5 worm cellular contexts compared by ENCODE assay signal in the genomic region with DNA sequence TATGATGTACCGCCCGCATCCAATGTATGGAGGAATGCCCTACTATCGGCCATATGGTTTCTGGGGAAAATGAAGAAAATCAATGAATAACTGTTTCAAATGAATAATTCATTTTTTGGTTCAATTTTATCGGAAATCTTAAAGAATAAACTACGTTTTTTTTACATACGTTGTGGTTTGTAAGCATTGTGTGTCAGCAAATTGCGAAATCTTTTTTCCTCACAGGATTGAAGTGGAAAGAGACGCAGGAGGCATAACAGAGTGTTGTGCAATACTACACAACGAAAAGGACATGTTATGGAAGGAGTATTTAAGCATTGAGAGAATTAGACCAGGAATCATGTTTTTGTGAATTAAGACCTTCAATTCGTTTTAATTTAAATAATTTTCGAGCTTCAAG.
TF ChIP-seq lines count a peak whose summit lies in the region.

No protein-coding gene starts in this region.

TF ChIP-seq in whole organism, L1 larva, 84 proteins besides CTCF, POLR2A, EP300 and RAD21 (continues in another document):
- TF ChIP-seq alr-1 (tag; optimal IDR thresholded peaks at IDR 0.05; lab: Kevin White, UChicago; ENCODE audit: borderline replicate concordance): no peak
- peak; percentile 32 for TF ChIP-seq nhr-20 (tag; optimal IDR thresholded peaks at IDR 0.05; lab: Kevin White, UChicago)
- TF ChIP-seq ceh-82 (tag; optimal IDR thresholded peaks at IDR 0.05; lab: Kevin White, UChicago): peak; percentile 51 to 77 (median 55)
- peak; percentile 17 for TF ChIP-seq xbp-1 (tag; optimal IDR thresholded peaks at IDR 0.05; lab: Kevin White, UChicago)
- TF ChIP-seq nhr-12 (tag; optimal IDR thresholded peaks at IDR 0.05; lab: Kevin White, UChicago): no peak
- peak; percentile 4 for TF ChIP-seq blmp-1 (tag; optimal IDR thresholded peaks at IDR 0.05; lab: Kevin White, UChicago)
- no peak for TF ChIP-seq efl-3 (GFP tag; optimal IDR thresholded peaks at IDR 0.05; lab: Kevin White, UChicago)
- no peak for TF ChIP-seq sptf-1 (tag; optimal IDR thresholded peaks at IDR 0.05; lab: Kevin White, UChicago)
- TF ChIP-seq rnt-1 (tag; optimal IDR thresholded peaks at IDR 0.05; lab: Kevin White, UChicago): peak; percentile 51
- peak; percentile 34 for TF ChIP-seq fkh-8 (tag; optimal IDR thresholded peaks at IDR 0.05; lab: Kevin White, UChicago)
- TF ChIP-seq nhr-28 (tag; optimal IDR thresholded peaks at IDR 0.05; lab: Kevin White, UChicago): no peak
- TF ChIP-seq nhr-71 (tag; optimal IDR thresholded peaks at IDR 0.05; lab: Kevin White, UChicago): no peak
- TF ChIP-seq jun-1 (tag; optimal IDR thresholded peaks at IDR 0.05; lab: Kevin White, UChicago): peak; percentile 22
- no peak for TF ChIP-seq unc-30 (tag; optimal IDR thresholded peaks at IDR 0.05; lab: Kevin White, UChicago)
- no peak for TF ChIP-seq zag-1 (tag; optimal IDR thresholded peaks at IDR 0.05; lab: Kevin White, UChicago)
- TF ChIP-seq nhr-90 (tag; optimal IDR thresholded peaks at IDR 0.05; lab: Kevin White, UChicago; ENCODE audit: poor library complexity): no peak
- peak; percentile 68 for TF ChIP-seq zip-4 (GFP tag; optimal IDR thresholded peaks at IDR 0.05; lab: Kevin White, UChicago)
- peak; percentile 63 for TF ChIP-seq nhr-85 (tag; lab: Kevin White, UChicago)

TF ChIP-seq in whole organism, L2 larva, 48 proteins besides CTCF, POLR2A, EP300 and RAD21 (continues in another document):
- TF ChIP-seq ama-1 (optimal IDR thresholded peaks at IDR 0.05; lab: Kevin White, UChicago): no peak
- TF ChIP-seq nhr-77 (tag; optimal IDR thresholded peaks at IDR 0.05; lab: Kevin White, UChicago): no peak
- no peak for TF ChIP-seq lin-11 (tag; optimal IDR thresholded peaks at IDR 0.05; lab: Kevin White, UChicago)
- no peak for TF ChIP-seq egl-27 (tag; optimal IDR thresholded peaks at IDR 0.05; lab: Kevin White, UChicago)
- TF ChIP-seq snpc-4 (tag; optimal IDR thresholded peaks at IDR 0.05; lab: Kevin White, UChicago): peak; percentile 18
- TF ChIP-seq C34F6.9 (tag; optimal IDR thresholded peaks at IDR 0.05; lab: Kevin White, UChicago): peak; percentile 61
- TF ChIP-seq Y55F3AM.14 (GFP tag; optimal IDR thresholded peaks at IDR 0.05; lab: Kevin White, UChicago): no peak
- peak; percentile 100 for TF ChIP-seq nhr-129 (tag; optimal IDR thresholded peaks at IDR 0.05; lab: Kevin White, UChicago)
- peak in 1 of 2 experiments; percentile 23 for TF ChIP-seq lsy-2 (tag; optimal IDR thresholded peaks at IDR 0.05; lab: Kevin White, UChicago)
- no peak for TF ChIP-seq sem-4 (tag; optimal IDR thresholded peaks at IDR 0.05; lab: Kevin White, UChicago)
- TF ChIP-seq mbf-1 (tag; optimal IDR thresholded peaks at IDR 0.05; lab: Kevin White, UChicago): no peak
- TF ChIP-seq ztf-11 (tag; optimal IDR thresholded peaks at IDR 0.05; lab: Kevin White, UChicago): no peak
- no peak for TF ChIP-seq elt-1 (tag; optimal IDR thresholded peaks at IDR 0.05; lab: Kevin White, UChicago)
- no peak for TF ChIP-seq lin-13 (GFP tag; optimal IDR thresholded peaks at IDR 0.05; lab: Kevin White, UChicago)
- TF ChIP-seq R02D3.7 (tag; optimal IDR thresholded peaks at IDR 0.05; lab: Kevin White, UChicago): no peak
- TF ChIP-seq unc-62 (GFP tag; optimal IDR thresholded peaks at IDR 0.05; lab: Kevin White, UChicago): no peak
- TF ChIP-seq ztf-4 (tag; optimal IDR thresholded peaks at IDR 0.05; lab: Kevin White, UChicago): no peak
- peak; percentile 68 for TF ChIP-seq fos-1 (tag; optimal IDR thresholded peaks at IDR 0.05; lab: Kevin White, UChicago)
- TF ChIP-seq zag-1 (tag; optimal IDR thresholded peaks at IDR 0.05; lab: Kevin White, UChicago): no peak

TF ChIP-seq in whole organism, L3 larva, 47 proteins besides CTCF, POLR2A, EP300 and RAD21 (continues in another document):
- peak; percentile 1 for TF ChIP-seq fkh-10 (GFP tag; optimal IDR thresholded peaks at IDR 0.05; lab: Kevin White, UChicago)
- no peak for TF ChIP-seq ZK546.5 (tag; optimal IDR thresholded peaks at IDR 0.05; lab: Kevin White, UChicago)
- no peak for TF ChIP-seq egl-5 (tag; optimal IDR thresholded peaks at IDR 0.05; lab: Kevin White, UChicago)
- TF ChIP-seq ztf-4 (tag; optimal IDR thresholded peaks at IDR 0.05; lab: Kevin White, UChicago): no peak
- no peak for TF ChIP-seq nfya-1 (tag; optimal IDR thresholded peaks at IDR 0.05; lab: Kevin White, UChicago; ENCODE audit: insufficient read depth)
- no peak for TF ChIP-seq lsy-12 (tag; optimal IDR thresholded peaks at IDR 0.05; lab: Kevin White, UChicago)
- peak; percentile 12 for TF ChIP-seq skn-1 (tag; optimal IDR thresholded peaks at IDR 0.05; lab: Kevin White, UChicago)
- TF ChIP-seq nhr-11 (tag; optimal IDR thresholded peaks at IDR 0.05; lab: Kevin White, UChicago): no peak
- TF ChIP-seq ama-1 (optimal IDR thresholded peaks at IDR 0.05; lab: Kevin White, UChicago): no peak
- peak; percentile 58 for TF ChIP-seq pha-4 (tag; optimal IDR thresholded peaks at IDR 0.05; lab: Kevin White, UChicago)
- no peak for TF ChIP-seq ztf-11 (tag; optimal IDR thresholded peaks at IDR 0.05; lab: Kevin White, UChicago)
- TF ChIP-seq unc-39 (tag; optimal IDR thresholded peaks at IDR 0.05; lab: Kevin White, UChicago): no peak
- TF ChIP-seq ceh-9 (tag; optimal IDR thresholded peaks at IDR 0.05; lab: Kevin White, UChicago): no peak
- TF ChIP-seq hmg-11 (tag; optimal IDR thresholded peaks at IDR 0.05; lab: Kevin White, UChicago): peak; percentile 26
- TF ChIP-seq pqm-1 (tag; optimal IDR thresholded peaks at IDR 0.05; lab: Kevin White, UChicago): peak; percentile 29
- no peak for TF ChIP-seq eor-1 (tag; optimal IDR thresholded peaks at IDR 0.05; lab: Kevin White, UChicago)
- TF ChIP-seq nhr-43 (tag; optimal IDR thresholded peaks at IDR 0.05; lab: Kevin White, UChicago; ENCODE audit: poor library complexity, severe bottlenecking): no peak
- TF ChIP-seq nhr-28 (tag; optimal IDR thresholded peaks at IDR 0.05; lab: Kevin White, UChicago): no peak
- no peak for TF ChIP-seq jun-1 (tag; optimal IDR thresholded peaks at IDR 0.05; lab: Kevin White, UChicago)

TF ChIP-seq in whole organism, L4 larva, 104 proteins besides CTCF, POLR2A, EP300 and RAD21 (continues in another document):
- TF ChIP-seq vab-7 (GFP tag; IDR thresholded peaks at IDR 0.05; lab: Robert Waterston, UW) (no peak), nhr-10 (tag; optimal IDR thresholded peaks at IDR 0.05; lab: Kevin White, UChicago) (no peak), dmd-8 (GFP tag; IDR thresholded peaks at IDR 0.05; lab: Robert Waterston, UW) (no peak), nhr-6 (tag; optimal IDR thresholded peaks at IDR 0.05; lab: Kevin White, UChicago) (peak; percentile 57), hlh-30 (tag; optimal IDR thresholded peaks at IDR 0.05; lab: Kevin White, UChicago; ENCODE audit: insufficient read depth) (peak; percentile 40), egl-43 (GFP tag; IDR thresholded peaks at IDR 0.05; lab: Robert Waterston, UW) (no peak), daf-16 (GFP tag; optimal IDR thresholded peaks at IDR 0.05; lab: Kevin White, UChicago) (no peak), daf-16 (tag; optimal IDR thresholded peaks at IDR 0.05; lab: Kevin White, UChicago) (no peak), ztf-7 (tag; optimal IDR thresholded peaks at IDR 0.05; lab: Kevin White, UChicago) (peak; percentile 64), rbr-2 (tag; optimal IDR thresholded peaks at IDR 0.05; lab: Kevin White, UChicago) (no peak), Y105C5A.15 (GFP tag; IDR thresholded peaks at IDR 0.05; lab: Robert Waterston, UW) (no peak), mdt-29 (GFP tag; IDR thresholded peaks at IDR 0.05; lab: Robert Waterston, UW) (no peak), lsy-2 (tag; optimal IDR thresholded peaks at IDR 0.05; lab: Kevin White, UChicago) (no peak), sdz-12 (GFP tag; optimal IDR thresholded peaks at IDR 0.05; lab: Kevin White, UChicago) (no peak), aha-1 (tag; lab: Kevin White, UChicago) (peak; percentile 70), nhr-25 (tag; optimal IDR thresholded peaks at IDR 0.05; lab: Kevin White, UChicago; ENCODE audit: borderline replicate concordance, insufficient read depth) (no peak), hlh-11 (tag; optimal IDR thresholded peaks at IDR 0.05; lab: Kevin White, UChicago) (peak; percentile 19), lin-13 (GFP tag; optimal IDR thresholded peaks at IDR 0.05; lab: Kevin White, UChicago) (no peak), unc-62 (GFP tag; optimal IDR thresholded peaks at IDR 0.05 in 1 of 2; lab: Kevin White, UChicago) (peak in 1 of 2 experiments; percentile 85), unc-62 (tag; optimal IDR thresholded peaks at IDR 0.05; lab: Kevin White, UChicago) (no peak)

TF ChIP-seq in whole organism, young adult, 124 proteins besides CTCF, POLR2A, EP300 and RAD21:
- no peak for TF ChIP-seq ceh-100 (GFP tag; IDR thresholded peaks at IDR 0.05; lab: Robert Waterston, UW)
- peak; percentile 97 for TF ChIP-seq cebp-1 (GFP tag; IDR thresholded peaks at IDR 0.05; lab: Robert Waterston, UW)
- TF ChIP-seq cebp-1 (tag; optimal IDR thresholded peaks at IDR 0.05; lab: Kevin White, UChicago): peak; percentile 99
- peak; percentile 44 for TF ChIP-seq attf-5 (GFP tag; optimal IDR thresholded peaks at IDR 0.05; lab: Kevin White, UChicago)
